Fruit fly (Drosophila melanogaster) whole organism, prepupa: ENCODE data around the gene Rai1.

Experiments
- CG11902 ChIP-seq: fragments of 200-800 bp; sonication (Bioruptor generic); optimal IDR thresholded peaks from 3 replicates; lab custom pipeline; 2016; ENCODE audit warnings: missing biosample characterization, missing genetic modification characterization
- CG15336 ChIP-seq: fragments of 200-800 bp; sonication (Bioruptor generic); IDR thresholded peaks from 2 replicates; pipeline ENCODE4 v1.3.6; 2022; ENCODE audit warnings: missing biosample characterization, missing genetic modification characterization
- CG1621 ChIP-seq: fragments of 200-800 bp; sonication (Bioruptor generic); optimal IDR thresholded peaks from 3 replicates; lab custom pipeline; 2018; ENCODE audit warnings: missing biosample characterization, mild to moderate bottlenecking, missing genetic modification characterization
- CG3919 ChIP-seq: fragments of 200-800 bp; sonication (Bioruptor generic); optimal IDR thresholded peaks from 3 replicates; lab custom pipeline; 2016; ENCODE audit warnings: missing biosample characterization, missing genetic modification characterization
- CG7368 ChIP-seq: fragments of 200-800 bp; sonication (Bioruptor generic); optimal IDR thresholded peaks from 3 replicates; lab custom pipeline; 2016; ENCODE audit warnings: missing biosample characterization, missing genetic modification characterization
- Gug ChIP-seq: fragments of 200-800 bp; sonication (Bioruptor generic); IDR thresholded peaks from 2 replicates; pipeline ENCODE4 v1.3.6; 2022; ENCODE audit warnings: missing biosample characterization, missing genetic modification characterization
- Hr39 ChIP-seq: fragments of 200-800 bp; sonication (Bioruptor generic); optimal IDR thresholded peaks from 2 replicates; lab custom pipeline; 2016; ENCODE audit warnings: missing biosample characterization, missing genetic modification characterization
- Hr4 ChIP-seq: fragments of 200-800 bp; sonication (Bioruptor generic); optimal IDR thresholded peaks from 3 replicates; lab custom pipeline; 2016; ENCODE audit warnings: missing biosample characterization, missing genetic modification characterization
- eg ChIP-seq: fragments of 200-800 bp; sonication (Bioruptor generic); IDR thresholded peaks from 3 replicates; pipeline ENCODE4 v1.3.6; 2022; ENCODE audit warnings: missing biosample characterization, missing genetic modification characterization

DNA sequence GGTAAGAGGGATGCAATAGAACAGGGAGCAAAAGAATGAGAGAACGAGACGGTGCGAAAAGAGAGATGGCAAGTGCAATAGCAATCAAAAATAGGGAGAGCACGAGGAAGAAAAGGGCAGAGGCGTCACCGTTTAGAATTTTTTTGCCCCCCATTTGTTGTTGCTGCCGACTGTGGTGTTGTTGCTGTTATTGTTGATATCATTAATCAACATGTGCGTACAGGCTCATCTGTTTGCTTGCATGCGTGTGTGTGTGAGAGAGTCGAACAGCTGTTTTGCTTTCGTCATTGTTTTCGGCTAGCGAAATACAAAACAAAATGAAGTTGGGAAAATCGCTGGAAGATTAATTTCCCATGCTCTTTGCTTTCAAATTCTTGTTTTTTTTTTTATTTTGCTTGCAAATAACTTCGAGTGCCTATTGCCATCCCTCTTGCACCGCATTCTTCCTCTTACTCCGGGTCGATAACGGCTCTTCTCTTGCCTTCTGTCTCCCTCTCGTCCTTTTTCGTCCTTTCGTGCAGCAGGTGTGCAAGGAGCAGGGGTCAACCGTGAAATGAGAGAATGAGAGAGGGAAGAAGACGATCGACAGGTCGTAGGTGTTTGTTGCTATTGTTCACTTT lies 9.9 kb downstream of the Rai1 start:
- TF ChIP-seq CG15336 (no peak), CG1621 (no peak), CG3919 (no peak), Hr4 (no peak), CG11902 (GFP tag; lab: Kevin White, UChicago) (no peak), eg (GFP tag; lab: Robert Waterston, UW) (no peak), CG7368 (GFP tag; lab: Kevin White, UChicago) (no peak), Hr39 (GFP tag; lab: Kevin White, UChicago) (no peak), Gug (GFP tag; lab: Robert Waterston, UW) (no peak)
